Fruit fly (Drosophila melanogaster) whole organism, larva: ENCODE data around the gene Csk.

Source experiments
- noc ChIP-seq: fragments of 200-800 bp; sonication (Bioruptor generic); optimal IDR thresholded peaks from 3 replicates; lab custom pipeline; 2019; ENCODE audit warnings: missing biosample characterization, mild to moderate bottlenecking, missing genetic modification characterization, moderate library complexity

Csk gene

dm6 chr3R:11639946-11640588, 10.4 kb downstream of the Csk start:
- TF ChIP-seq noc (tag; lab: Kevin White, UChicago), result peak; percentile 3

- TF ChIP-seq noc (tag; lab: Kevin White, UChicago), result no peak
Observed at dm6 chr3R:11637586-11637985, 12.9 kb downstream of the Csk start.

dm6 chr3R:11628416-11629041, 22.0 kb downstream of the Csk start, which contains the start of gene CG14712:
TSS of gene CG14712 (plus strand) at chr3R:11628759.
- TF ChIP-seq noc (tag; lab: Kevin White, UChicago), result no peak

- no peak for TF ChIP-seq noc (tag; lab: Kevin White, UChicago)
Observed at dm6 chr3R:11626571-11626970, 23.9 kb downstream of the Csk start, which contains the start of the genes CG6813 and CG18764. TSS of gene CG6813 (minus strand) at chr3R:11626638. TSS of gene CG18764 (plus strand) at chr3R:11626889.

- no peak for TF ChIP-seq noc (tag; lab: Kevin White, UChicago)
Observed at dm6 chr3R:11625544-11625943, 25.0 kb downstream of the Csk start, which contains the start of gene Zaf1. TSS of gene Zaf1 (minus strand) at chr3R:11625644.

dm6 chr3R:11623025-11623424, 27.5 kb downstream of the Csk start, which contains the start of gene CG14711:
TSS of gene CG14711 (plus strand) at chr3R:11623339.
- no peak for TF ChIP-seq noc (tag; lab: Kevin White, UChicago)

dm6 chr3R:11619709-11620409, 30.6 kb downstream of the Csk start, which contains the start of the genes Jupiter and CG14710:
TSS of gene Jupiter (minus strand) at chr3R:11619906.
TSS of gene CG14710 (plus strand) at chr3R:11620090.
- TF ChIP-seq noc (tag; lab: Kevin White, UChicago), result no peak

dm6 chr3R:11618879-11619278, 31.6 kb downstream of the Csk start:
- no peak for TF ChIP-seq noc (tag; lab: Kevin White, UChicago)

dm6 chr3R:11617849-11618248, 32.7 kb downstream of the Csk start:
- TF ChIP-seq noc (tag; lab: Kevin White, UChicago), result no peak

- TF ChIP-seq noc (tag; lab: Kevin White, UChicago), result no peak
Observed at dm6 chr3R:11617363-11617762, 33.1 kb downstream of the Csk start.

- no peak for TF ChIP-seq noc (tag; lab: Kevin White, UChicago)
Observed at dm6 chr3R:11616219-11616618, 34.3 kb downstream of the Csk start.

- no peak for TF ChIP-seq noc (tag; lab: Kevin White, UChicago)
Observed at dm6 chr3R:11615415-11616104, 34.9 kb downstream of the Csk start.

- no peak for TF ChIP-seq noc (tag; lab: Kevin White, UChicago)
Observed at dm6 chr3R:11614507-11614906, 36.0 kb downstream of the Csk start.

- TF ChIP-seq noc (tag; lab: Kevin White, UChicago), result no peak
Observed at dm6 chr3R:11614107-11614506, 36.4 kb downstream of the Csk start.

- TF ChIP-seq noc (tag; lab: Kevin White, UChicago), result no peak
Observed at dm6 chr3R:11613252-11614036, 37.1 kb downstream of the Csk start.
